Worm (Caenorhabditis elegans) whole organism, L3 larva: Measurements from ENCODE around the gene C25D7.16.

Experiments used
- jun-1 ChIP-seq: fragments of 150-350 bp; optimal IDR thresholded peaks from 2 replicates; lab custom pipeline; 2014; ENCODE audit warnings: missing biosample characterization, missing genetic modification reagents, missing genetic modification characterization
- nhr-237 ChIP-seq: fragments of 150-350 bp; optimal IDR thresholded peaks from 2 replicates; lab custom pipeline; 2014; ENCODE audit warnings: missing biosample characterization, missing genetic modification characterization
- unc-62 ChIP-seq: fragments of 150-350 bp; sonication (generic microtip); optimal IDR thresholded peaks from 4 replicates; lab custom pipeline; 2014; ENCODE audit warnings: missing biosample characterization, missing genetic modification reagents, missing genetic modification characterization

DNA sequence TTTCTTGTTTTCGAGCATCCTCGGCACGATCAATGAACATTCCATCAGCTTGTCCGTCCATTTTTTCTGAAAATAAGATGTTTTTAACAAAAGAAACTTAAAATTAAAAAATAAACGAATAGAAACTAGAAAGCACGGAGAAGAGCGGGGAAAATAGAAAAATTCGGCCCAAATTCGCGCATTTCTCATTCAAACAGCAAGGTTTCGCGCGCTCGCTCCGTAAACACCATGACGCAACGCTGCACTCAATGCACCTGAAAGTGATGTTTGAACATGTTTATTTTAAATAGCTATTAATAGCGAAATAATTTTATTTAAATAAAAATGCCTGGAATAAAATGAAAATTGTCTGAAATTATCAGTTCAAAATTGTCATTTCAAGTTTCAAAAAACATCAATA lies 3.6 kb downstream of the C25D7.16 start, which contains the start of the genes mcm-3 and C25D7.15:
- TF ChIP-seq nhr-237 (tag; lab: Kevin White, UChicago): no peak
- no peak for TF ChIP-seq jun-1 (tag; lab: Kevin White, UChicago)
- TF ChIP-seq unc-62 (GFP tag; lab: Kevin White, UChicago): no peak
